Fruit fly (Drosophila melanogaster): ENCODE measurements around the gene qtc.

dm6 chr2L:5113480-5114118 lies 53.0 kb downstream of the qtc start:
- TF ChIP-seq CG8478 (optimal IDR thresholded peaks at IDR 0.05) (no peak), CTCF (optimal IDR thresholded peaks at IDR 0.05) (no peak)

Measured in S2 (cell line).